Fruit fly (Drosophila melanogaster) whole organism, embryonic: ENCODE data around the gene CG6873.

Source experiments
- ATbp ChIP-seq: fragments of 200-800 bp; sonication (Bioruptor generic); optimal IDR thresholded peaks from 2 replicates; lab custom pipeline; 2017; ENCODE audit warnings: missing biosample characterization, mild to moderate bottlenecking, missing genetic modification characterization, missing genetic modification reagents
- Aef1 ChIP-seq: fragments of 200-800 bp; sonication (Bioruptor generic); IDR thresholded peaks from 3 replicates; pipeline ENCODE4 v1.3.6; 2022; ENCODE audit warnings: missing biosample characterization, missing genetic modification characterization
- Bgb ChIP-seq: fragments of 200-800 bp; sonication (Bioruptor generic); IDR thresholded peaks from 2 replicates; pipeline ENCODE4 v1.3.6; 2022; ENCODE audit warnings: missing biosample characterization, missing genetic modification characterization; ENCODE audit not compliant: partially characterized antibody
- CG10147 ChIP-seq: fragments of 200-800 bp; sonication (Bioruptor generic); optimal IDR thresholded peaks from 2 replicates; lab custom pipeline; 2019; ENCODE audit warnings: missing biosample characterization, mild to moderate bottlenecking, missing genetic modification characterization, moderate library complexity
- CG10209 ChIP-seq: fragments of 200-800 bp; sonication (Bioruptor generic); optimal IDR thresholded peaks from 3 replicates; lab custom pipeline; 2017; ENCODE audit warnings: missing biosample characterization, mild to moderate bottlenecking, missing genetic modification characterization, missing genetic modification reagents
- CG11504 ChIP-seq: fragments of 200-800 bp; sonication (Bioruptor generic); optimal IDR thresholded peaks from 3 replicates; lab custom pipeline; 2019; ENCODE audit warnings: missing biosample characterization, mild to moderate bottlenecking, missing genetic modification characterization, moderate library complexity
- CG11723 ChIP-seq: fragments of 200-800 bp; sonication (Bioruptor generic); optimal IDR thresholded peaks from 2 replicates; lab custom pipeline; 2017; ENCODE audit warnings: missing biosample characterization, mild to moderate bottlenecking, missing genetic modification characterization
- CG13287 ChIP-seq: fragments of 200-800 bp; sonication (Bioruptor generic); IDR thresholded peaks from 2 replicates; pipeline ENCODE4 v1.3.6; 2022; ENCODE audit warnings: missing biosample characterization, missing genetic modification characterization; ENCODE audit not compliant: partially characterized antibody
- CG16813 ChIP-seq: fragments of 200-800 bp; sonication (Bioruptor generic); IDR thresholded peaks from 3 replicates; pipeline ENCODE4 v1.3.6; 2022; ENCODE audit warnings: missing biosample characterization, missing genetic modification characterization; ENCODE audit not compliant: partially characterized antibody
- CG2129 ChIP-seq: fragments of 200-800 bp; sonication (Bioruptor generic); IDR thresholded peaks from 2 replicates; pipeline ENCODE4 v1.3.6; 2022; ENCODE audit warnings: missing biosample characterization, missing genetic modification characterization; ENCODE audit not compliant: partially characterized antibody
- CG2678 ChIP-seq: fragments of 200-800 bp; sonication (Bioruptor generic); optimal IDR thresholded peaks from 3 replicates; lab custom pipeline; 2019; ENCODE audit warnings: missing biosample characterization, mild to moderate bottlenecking, missing genetic modification characterization, moderate library complexity
- CG2712 ChIP-seq: fragments of 200-800 bp; optimal IDR thresholded peaks from 3 replicates; lab custom pipeline; 2019; ENCODE audit warnings: missing biosample characterization, mild to moderate bottlenecking, missing genetic modification characterization, moderate library complexity
- CG31224 ChIP-seq: fragments of 200-800 bp; sonication (Bioruptor generic); IDR thresholded peaks from 2 replicates; pipeline ENCODE4 v1.3.6; 2022; ENCODE audit warnings: missing biosample characterization, missing genetic modification characterization
- CG3847 ChIP-seq: fragments of 200-800 bp; sonication (Bioruptor generic); IDR thresholded peaks from 2 replicates; pipeline ENCODE4 v1.3.6; 2022; ENCODE audit warnings: missing biosample characterization, missing genetic modification characterization
- CG42726 ChIP-seq: fragments of 200-800 bp; sonication (Bioruptor generic); IDR thresholded peaks from 2 replicates; pipeline ENCODE4 v1.3.6; 2022; ENCODE audit warnings: missing biosample characterization, missing genetic modification characterization; ENCODE audit not compliant: partially characterized antibody
- CG6689 ChIP-seq: fragments of 200-800 bp; sonication (Bioruptor generic); IDR thresholded peaks from 2 replicates; pipeline ENCODE4 v1.3.6; 2022; ENCODE audit warnings: missing biosample characterization, missing genetic modification characterization
- CG9727 ChIP-seq: fragments of 200-800 bp; sonication (Bioruptor generic); optimal IDR thresholded peaks from 3 replicates; lab custom pipeline; 2017; ENCODE audit warnings: missing biosample characterization, mild to moderate bottlenecking, missing genetic modification characterization
- CG9797 ChIP-seq: fragments of 200-800 bp; sonication (Bioruptor generic); optimal IDR thresholded peaks from 3 replicates; lab custom pipeline; 2018; ENCODE audit warnings: missing biosample characterization, mild to moderate bottlenecking, missing genetic modification characterization
- CoRest ChIP-seq: fragments of 200-800 bp; sonication (Bioruptor generic); optimal IDR thresholded peaks from 3 replicates; lab custom pipeline; 2018; ENCODE audit warnings: missing biosample characterization, mild to moderate bottlenecking, missing genetic modification characterization, moderate library complexity
- Dip2 ChIP-seq: fragments of 200-800 bp; sonication (Bioruptor generic); IDR thresholded peaks from 2 replicates; pipeline ENCODE4 v1.3.6; 2022; ENCODE audit warnings: missing biosample characterization, missing genetic modification characterization
- Eip74EF ChIP-seq, 2 experiments: fragments of 200-800 bp in 1 of 2; fragments of >200 bp in 1 of 2; sonication (Bioruptor generic) in 1 of 2; optimal IDR thresholded peaks; 2 replicates each; lab custom pipeline; 2017 to 2019; ENCODE audit warnings: missing biosample characterization in 2 of 2, missing genetic modification characterization in 2 of 2, mild to moderate bottlenecking in 1 of 2, moderate library complexity in 1 of 2
- HLH3B ChIP-seq: fragments of 200-800 bp; sonication (Bioruptor generic); IDR thresholded peaks from 2 replicates; pipeline ENCODE4 v1.3.6; 2022; ENCODE audit warnings: missing biosample characterization, missing genetic modification characterization
- HLH4C ChIP-seq: fragments of 200-800 bp; sonication (Bioruptor generic); IDR thresholded peaks from 3 replicates; pipeline ENCODE4 v1.3.6; 2022; ENCODE audit warnings: missing biosample characterization, missing genetic modification characterization; ENCODE audit not compliant: partially characterized antibody
- HmgZ ChIP-seq: fragments of 200-800 bp; sonication (Bioruptor generic); optimal IDR thresholded peaks from 2 replicates; lab custom pipeline; 2018; ENCODE audit warnings: missing biosample characterization, mild to moderate bottlenecking, missing genetic modification characterization
- Hmr ChIP-seq: fragments of 200-800 bp; sonication (Bioruptor generic); optimal IDR thresholded peaks from 3 replicates; lab custom pipeline; 2017; ENCODE audit warnings: mild to moderate bottlenecking, missing biosample characterization, missing genetic modification reagents, missing genetic modification characterization
- Hr78 ChIP-seq, 2 experiments: fragments of 200-800 bp in 1 of 2; fragments of >200 bp in 1 of 2; sonication (Bioruptor generic) in 1 of 2; optimal IDR thresholded peaks; 2 replicates each; lab custom pipeline; 2017 to 2019; ENCODE audit warnings: missing biosample characterization in 2 of 2, missing genetic modification characterization in 2 of 2, mild to moderate bottlenecking in 1 of 2, moderate library complexity in 1 of 2
- MBD-R2 ChIP-seq: fragments of 200-800 bp; sonication (Bioruptor generic); IDR thresholded peaks from 2 replicates; pipeline ENCODE4 v1.3.6; 2022; ENCODE audit warnings: missing biosample characterization, missing genetic modification characterization
- Mes4 ChIP-seq: fragments of 200-800 bp; sonication (Bioruptor generic); optimal IDR thresholded peaks from 2 replicates; lab custom pipeline; 2016; ENCODE audit warnings: missing biosample characterization, missing genetic modification characterization
- Sry-δ ChIP-seq: fragments of 200-800 bp; sonication (Bioruptor generic); optimal IDR thresholded peaks from 2 replicates; lab custom pipeline; 2016; ENCODE audit warnings: missing biosample characterization, missing genetic modification characterization
- Taf1 ChIP-seq: fragments of 200-800 bp; sonication (Bioruptor generic); IDR thresholded peaks from 2 replicates; pipeline ENCODE4 v1.3.6; 2022; ENCODE audit warnings: missing biosample characterization, missing genetic modification characterization
- Xbp1 ChIP-seq: fragments of 200-800 bp; sonication (Bioruptor generic); optimal IDR thresholded peaks from 3 replicates; lab custom pipeline; 2016; ENCODE audit warnings: missing biosample characterization, mild to moderate bottlenecking, missing genetic modification characterization
- YL-1 ChIP-seq: fragments of 200-800 bp; sonication (Bioruptor generic); optimal IDR thresholded peaks from 3 replicates; lab custom pipeline; 2017; ENCODE audit warnings: missing biosample characterization, mild to moderate bottlenecking, missing genetic modification characterization
- amos ChIP-seq: fragments of 200-800 bp; sonication (Bioruptor generic); IDR thresholded peaks from 2 replicates; pipeline ENCODE4 v1.3.6; 2022; ENCODE audit warnings: missing biosample characterization, missing genetic modification characterization; ENCODE audit not compliant: partially characterized antibody
- dm ChIP-seq: fragments of 200-800 bp; sonication (Bioruptor generic); optimal IDR thresholded peaks from 3 replicates; lab custom pipeline; 2016; ENCODE audit warnings: missing biosample characterization, missing genetic modification characterization
- gem ChIP-seq: fragments of 200-800 bp; sonication (Bioruptor generic); optimal IDR thresholded peaks from 2 replicates; lab custom pipeline; 2019; ENCODE audit warnings: missing biosample characterization, mild to moderate bottlenecking, missing genetic modification characterization, moderate library complexity
- grau ChIP-seq: fragments of 200-800 bp; optimal IDR thresholded peaks from 3 replicates; lab custom pipeline; 2019; ENCODE audit warnings: missing biosample characterization, mild to moderate bottlenecking, missing genetic modification characterization, moderate library complexity
- knrl ChIP-seq: fragments of 200-800 bp; sonication (Bioruptor generic); IDR thresholded peaks from 3 replicates; pipeline ENCODE4 v1.3.6; 2022; ENCODE audit warnings: missing biosample characterization, missing genetic modification characterization; ENCODE audit not compliant: partially characterized antibody
- lola ChIP-seq, 3 experiments: fragments of >200 bp in 2 of 3; fragments of 200-800 bp in 1 of 3; sonication (Bioruptor generic) in 1 of 3; optimal IDR thresholded peaks; 2 replicates each; lab custom pipeline; 2017 to 2019; ENCODE audit warnings: missing biosample characterization in 3 of 3, missing genetic modification characterization in 3 of 3, mild to moderate bottlenecking in 1 of 3, moderate library complexity in 1 of 3
- mam ChIP-seq: fragments of 200-800 bp; sonication (Bioruptor generic); optimal IDR thresholded peaks from 3 replicates; lab custom pipeline; 2016; ENCODE audit warnings: missing biosample characterization, missing genetic modification characterization
- nmo ChIP-seq: fragments of 200-800 bp; sonication (Bioruptor generic); optimal IDR thresholded peaks from 2 replicates; lab custom pipeline; 2018; ENCODE audit warnings: missing biosample characterization, mild to moderate bottlenecking, missing genetic modification characterization, moderate library complexity
- peb ChIP-seq: fragments of 200-800 bp; sonication (Bioruptor generic); IDR thresholded peaks from 2 replicates; pipeline ENCODE4 v1.3.6; 2022; ENCODE audit warnings: missing biosample characterization, missing genetic modification characterization
- phol ChIP-seq: fragments of 200-800 bp; sonication (Bioruptor generic); optimal IDR thresholded peaks from 3 replicates; lab custom pipeline; 2018; ENCODE audit warnings: missing biosample characterization, mild to moderate bottlenecking, missing genetic modification characterization, moderate library complexity
- pnt ChIP-seq: fragments of 200-800 bp; sonication (Bioruptor generic); optimal IDR thresholded peaks from 3 replicates; lab custom pipeline; 2016; ENCODE audit warnings: missing biosample characterization, missing genetic modification characterization
- sens ChIP-seq: fragments of 200-800 bp; sonication (Bioruptor generic); peaks from one replicate; lab custom pipeline; 2016; ENCODE audit warnings: missing biosample characterization, missing genetic modification characterization
- slbo ChIP-seq: fragments of 200-800 bp; sonication (Bioruptor generic); IDR thresholded peaks from 2 replicates; pipeline ENCODE4 v1.3.6; 2022; ENCODE audit warnings: missing biosample characterization, missing genetic modification characterization
- sqz ChIP-seq: fragments of 200-800 bp; sonication (Bioruptor generic); optimal IDR thresholded peaks from 3 replicates; lab custom pipeline; 2018; ENCODE audit warnings: missing biosample characterization, mild to moderate bottlenecking, missing genetic modification characterization
- stwl ChIP-seq: fragments of 200-800 bp; sonication (Bioruptor generic); optimal IDR thresholded peaks from 3 replicates; lab custom pipeline; 2018; ENCODE audit warnings: missing biosample characterization, mild to moderate bottlenecking, missing genetic modification characterization, moderate library complexity

The CG6873 gene

DNA sequence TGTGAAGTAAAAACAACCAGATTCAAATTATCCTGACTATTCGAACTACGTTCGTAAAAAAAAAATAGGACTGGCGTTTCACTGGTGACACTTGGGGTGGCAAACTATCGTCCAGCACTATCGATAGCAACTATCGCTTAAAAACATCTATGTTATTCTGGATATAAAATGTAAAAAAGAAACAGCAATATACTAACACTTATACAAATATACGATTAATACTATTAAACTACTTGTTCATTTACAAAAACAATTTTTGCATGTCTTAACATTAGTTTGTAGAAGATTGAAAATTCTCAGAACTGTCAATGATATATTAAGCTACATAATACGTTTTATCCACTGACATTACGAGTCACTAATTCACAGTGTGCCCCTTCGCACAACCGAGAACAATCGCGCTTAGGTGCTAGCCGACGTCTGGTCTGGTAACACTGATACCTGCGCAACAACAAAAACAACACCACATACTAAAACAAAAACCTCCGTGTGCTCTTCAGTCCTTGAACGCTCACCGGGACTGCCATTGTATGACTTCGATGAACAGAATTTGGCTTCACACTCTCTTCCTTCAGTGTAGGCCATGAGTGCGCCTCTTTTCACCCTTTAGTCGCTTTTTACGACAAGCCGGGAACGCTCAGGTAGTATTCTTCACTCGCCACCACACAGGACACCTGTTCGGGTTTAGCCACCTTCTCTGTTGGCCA is 43.9 kb upstream of the CG6873 start, which contains the start of gene CG18259 (continued):
- TF ChIP-seq Eip74EF (GFP tag; optimal IDR thresholded peaks at IDR 0.05; lab: Kevin White, UChicago), result peak in 1 of 2 experiments; percentile 18
- peak; percentile 41 for TF ChIP-seq CG11504 (tag; lab: Kevin White, UChicago)
- TF ChIP-seq amos (GFP tag; lab: Robert Waterston, UW), result peak; percentile 82
- no peak for TF ChIP-seq CG6689 (GFP tag; lab: Robert Waterston, UW)
- no peak for TF ChIP-seq ATbp
- TF ChIP-seq CG2678 (tag; lab: Kevin White, UChicago), result no peak
- TF ChIP-seq Xbp1, result peak; percentile 6
- peak; percentile 20 for TF ChIP-seq grau (tag; lab: Kevin White, UChicago)
- peak; percentile 52 for TF ChIP-seq stwl (tag; lab: Kevin White, UChicago)
- no peak for TF ChIP-seq Taf1 (GFP tag; lab: Robert Waterston, UW)
- TF ChIP-seq Hmr, result peak; percentile 39
- TF ChIP-seq sqz (GFP tag; lab: Kevin White, UChicago), result peak; percentile 59
- TF ChIP-seq HLH4C (GFP tag; lab: Robert Waterston, UW), result peak; percentile 70; the same call in 1 of the 3 replicates
- peak; percentile 33; the same call in 1 of the 2 replicates for TF ChIP-seq MBD-R2 (GFP tag; lab: Robert Waterston, UW)
- TF ChIP-seq slbo, result peak; percentile 12; the same call in 1 of the 2 replicates
- no peak for TF ChIP-seq peb (GFP tag; lab: Robert Waterston, UW)
- no peak for TF ChIP-seq Dip2 (GFP tag; lab: Robert Waterston, UW)
- peak; percentile 21 for TF ChIP-seq dm (GFP tag; lab: Kevin White, UChicago)
- TF ChIP-seq Sry-δ (GFP tag; lab: Kevin White, UChicago), result peak; percentile 90
- peak; percentile 94 for TF ChIP-seq knrl
- peak; percentile 79 for TF ChIP-seq CG13287 (GFP tag; lab: Robert Waterston, UW)
- TF ChIP-seq CG10147 (GFP tag; lab: Kevin White, UChicago), result no peak
- TF ChIP-seq Bgb, result peak; percentile 77
- TF ChIP-seq sens, result peak; percentile 60
- peak; percentile 29 for TF ChIP-seq HmgZ
- peak; percentile 56 for TF ChIP-seq phol (tag; lab: Kevin White, UChicago)
- TF ChIP-seq CG3847 (GFP tag; lab: Robert Waterston, UW), result peak; percentile 46
- peak in 1 of 2 experiments; percentile 18 for TF ChIP-seq Hr78 (GFP tag; optimal IDR thresholded peaks at IDR 0.05; lab: Kevin White, UChicago)
- TF ChIP-seq CG31224 (GFP tag; lab: Robert Waterston, UW), result no peak
- no peak for TF ChIP-seq HLH3B (GFP tag; lab: Robert Waterston, UW)
- peak; percentile 91 for TF ChIP-seq CG16813 (GFP tag; lab: Robert Waterston, UW)
- peak; percentile 54 for TF ChIP-seq CG42726 (GFP tag; lab: Robert Waterston, UW)
- peak; percentile 65 for TF ChIP-seq CG2129
- TF ChIP-seq gem (tag; lab: Kevin White, UChicago), result peak; percentile 29
- TF ChIP-seq CG2712 (tag; lab: Kevin White, UChicago), result peak; percentile 28
- TF ChIP-seq YL-1, result peak; percentile 14
- TF ChIP-seq mam (GFP tag; lab: Kevin White, UChicago), result peak; percentile 19
- TF ChIP-seq pnt (GFP tag; lab: Kevin White, UChicago), result no peak
- TF ChIP-seq CG10209 (GFP tag; lab: Kevin White, UChicago), result no peak
- no peak for TF ChIP-seq CG11723 (GFP tag; lab: Kevin White, UChicago)
- peak; percentile 40 for TF ChIP-seq CoRest (tag; lab: Kevin White, UChicago)
- peak; percentile 76 for TF ChIP-seq CG9797 (GFP tag; lab: Kevin White, UChicago)
- TF ChIP-seq nmo, result peak; percentile 69
- TF ChIP-seq Mes4 (GFP tag; lab: Kevin White, UChicago), result no peak
- peak in 2 of 3 experiments; percentile 16 to 85 for TF ChIP-seq lola (GFP tag; optimal IDR thresholded peaks at IDR 0.05; lab: Kevin White, UChicago)
- TF ChIP-seq Aef1 (GFP tag; lab: Robert Waterston, UW), result peak; percentile 36; the same call in 1 of the 3 replicates
- no peak for TF ChIP-seq CG9727 (GFP tag; lab: Kevin White, UChicago)
